Worm (Caenorhabditis elegans) whole organism, late embryonic: ENCODE measurements around the gene tag-266.

Source experiments
- C08G9.2 ChIP-seq: sonication (generic microtip); optimal IDR thresholded peaks from 2 replicates; lab custom pipeline; 2016; ENCODE audit warnings: mild to moderate bottlenecking, missing genetic modification characterization, moderate library complexity, missing compliant biosample characterization
- F13H6.1 ChIP-seq: sonication (generic microtip); optimal IDR thresholded peaks from 2 replicates; lab custom pipeline; 2016; ENCODE audit warnings: missing genetic modification characterization, missing compliant biosample characterization
- T23F11.4 ChIP-seq: fragments of 200-800 bp; sonication (Bioruptor generic); optimal IDR thresholded peaks from 2 replicates; lab custom pipeline; 2018; ENCODE audit warnings: mild to moderate bottlenecking, missing genetic modification characterization, missing compliant biosample characterization
- ahr-1 ChIP-seq: sonication (generic microtip); optimal IDR thresholded peaks from 2 replicates; lab custom pipeline; 2016; ENCODE audit warnings: missing genetic modification characterization, missing compliant biosample characterization
- ceh-18 ChIP-seq: sonication (generic microtip); optimal IDR thresholded peaks from 2 replicates; lab custom pipeline; 2016; ENCODE audit warnings: missing genetic modification characterization, missing compliant biosample characterization
- ceh-19 ChIP-seq: fragments of 200-800 bp; sonication (Bioruptor generic); optimal IDR thresholded peaks from 2 replicates; lab custom pipeline; 2018; ENCODE audit warnings: mild to moderate bottlenecking, missing genetic modification characterization, missing compliant biosample characterization
- ceh-2 ChIP-seq: sonication (generic microtip); optimal IDR thresholded peaks from 2 replicates; lab custom pipeline; 2016; ENCODE audit warnings: missing genotype, missing genetic modification characterization, missing compliant biosample characterization
- ceh-22 ChIP-seq: sonication (generic microtip); optimal IDR thresholded peaks from 2 replicates; lab custom pipeline; 2017; ENCODE audit warnings: missing biosample characterization, missing genetic modification characterization
- ceh-24 ChIP-seq: sonication (generic microtip); optimal IDR thresholded peaks from 2 replicates; lab custom pipeline; 2016; ENCODE audit warnings: mild to moderate bottlenecking, missing genetic modification characterization, missing compliant biosample characterization
- ceh-30 ChIP-seq: fragments of 150-350 bp; optimal IDR thresholded peaks from 2 replicates; lab custom pipeline; 2014; ENCODE audit warnings: missing biosample characterization, missing genetic modification characterization
- ceh-31 ChIP-seq: sonication (generic microtip); optimal IDR thresholded peaks from 2 replicates; lab custom pipeline; 2016; ENCODE audit warnings: missing genetic modification characterization, missing compliant biosample characterization
- ceh-34 ChIP-seq: sonication (generic microtip); optimal IDR thresholded peaks from 2 replicates; lab custom pipeline; 2016; ENCODE audit warnings: mild to moderate bottlenecking, missing genetic modification characterization, missing compliant biosample characterization
- ceh-48 ChIP-seq: sonication (generic microtip); optimal IDR thresholded peaks from 2 replicates; lab custom pipeline; 2016; ENCODE audit warnings: missing genetic modification characterization, inconsistent platforms, missing compliant biosample characterization
- ceh-9 ChIP-seq: sonication (generic microtip); optimal IDR thresholded peaks from 2 replicates; lab custom pipeline; 2016; ENCODE audit warnings: mild to moderate bottlenecking, missing genetic modification characterization, inconsistent platforms, missing compliant biosample characterization
- dve-1 ChIP-seq: sonication (generic microtip); optimal IDR thresholded peaks from 2 replicates; lab custom pipeline; 2017; ENCODE audit warnings: antibody characterized with exemption, mild to moderate bottlenecking, missing genetic modification characterization, missing compliant biosample characterization
- ets-4 ChIP-seq: sonication (generic microtip); optimal IDR thresholded peaks from 2 replicates; lab custom pipeline; 2016; ENCODE audit warnings: missing genetic modification characterization, missing compliant biosample characterization
- eyg-1 ChIP-seq: sonication (generic microtip); optimal IDR thresholded peaks from 2 replicates; lab custom pipeline; 2016; ENCODE audit warnings: missing genotype, missing genetic modification characterization, missing compliant biosample characterization
- fax-1 ChIP-seq: sonication (generic microtip); optimal IDR thresholded peaks from 2 replicates; lab custom pipeline; 2016; ENCODE audit warnings: missing genotype, missing genetic modification characterization, missing compliant biosample characterization
- gmeb-2 ChIP-seq: sonication (generic microtip); optimal IDR thresholded peaks from 2 replicates; lab custom pipeline; 2016; ENCODE audit warnings: missing genetic modification characterization, inconsistent platforms, missing compliant biosample characterization
- hlh-13 ChIP-seq: fragments of 200-800 bp; sonication (Bioruptor generic); optimal IDR thresholded peaks from 2 replicates; lab custom pipeline; 2018; ENCODE audit warnings: mild to moderate bottlenecking, missing genetic modification characterization, missing compliant biosample characterization
- hlh-6 ChIP-seq: sonication (generic microtip); optimal IDR thresholded peaks from 2 replicates; lab custom pipeline; 2016; ENCODE audit warnings: missing genotype, missing genetic modification characterization, missing compliant biosample characterization
- lim-6 ChIP-seq: sonication (generic microtip); optimal IDR thresholded peaks from 2 replicates; lab custom pipeline; 2016; ENCODE audit warnings: missing genetic modification characterization, missing compliant biosample characterization
- madf-2 ChIP-seq: sonication (generic microtip); optimal IDR thresholded peaks from 2 replicates; lab custom pipeline; 2017; ENCODE audit warnings: missing genetic modification characterization, missing compliant biosample characterization
- mec-3 ChIP-seq: sonication (generic microtip); optimal IDR thresholded peaks from 2 replicates; lab custom pipeline; 2016; ENCODE audit warnings: borderline replicate concordance, missing genetic modification characterization, missing compliant biosample characterization
- odd-2 ChIP-seq: sonication (generic microtip); optimal IDR thresholded peaks from 2 replicates; lab custom pipeline; 2017; ENCODE audit warnings: antibody characterized with exemption, mild to moderate bottlenecking, missing genetic modification characterization, missing compliant biosample characterization
- pag-3 ChIP-seq: sonication (generic microtip); optimal IDR thresholded peaks from 2 replicates; lab custom pipeline; 2016; ENCODE audit warnings: missing compliant biosample characterization, missing genetic modification characterization, borderline replicate concordance
- pax-1 ChIP-seq: fragments of 150-350 bp; optimal IDR thresholded peaks from 2 replicates; lab custom pipeline; 2014; ENCODE audit warnings: missing biosample characterization, missing genetic modification characterization
- pha-4 ChIP-seq: fragments of 150-350 bp; optimal IDR thresholded peaks from 2 replicates; lab custom pipeline; 2018; ENCODE audit warnings: missing biosample characterization, missing genetic modification reagents, missing genetic modification characterization
- pqm-1 ChIP-seq: sonication (generic microtip); optimal IDR thresholded peaks from 2 replicates; lab custom pipeline; 2016; ENCODE audit warnings: missing genetic modification characterization, missing compliant biosample characterization
- pros-1 ChIP-seq: fragments of 150-350 bp; optimal IDR thresholded peaks from 2 replicates; lab custom pipeline; 2014; ENCODE audit warnings: missing biosample characterization, missing genetic modification reagents, missing genetic modification characterization
- ref-2 ChIP-seq: sonication (generic microtip); optimal IDR thresholded peaks from 2 replicates; lab custom pipeline; 2016; ENCODE audit warnings: missing genetic modification characterization, missing compliant biosample characterization
- sdc-2 ChIP-seq: sonication (generic microtip); optimal IDR thresholded peaks from 2 replicates; lab custom pipeline; 2016; ENCODE audit warnings: missing genotype, missing genetic modification characterization, missing compliant biosample characterization
- sox-2 ChIP-seq: fragments of 200-800 bp; sonication (Bioruptor generic); IDR thresholded peaks from 2 replicates; pipeline ENCODE4 v1.3.6; 2022; ENCODE audit warnings: missing genetic modification reagents, missing genetic modification characterization, missing compliant biosample characterization
- sox-4 ChIP-seq: sonication (generic microtip); optimal IDR thresholded peaks from 2 replicates; lab custom pipeline; 2017; ENCODE audit warnings: mild to moderate bottlenecking, missing genetic modification characterization, inconsistent platforms, missing compliant biosample characterization
- syd-9 ChIP-seq: sonication (generic microtip); optimal IDR thresholded peaks from 2 replicates; lab custom pipeline; 2016; ENCODE audit warnings: mild to moderate bottlenecking, missing genetic modification characterization, moderate library complexity, missing compliant biosample characterization
- tbx-2 ChIP-seq: sonication (generic microtip); optimal IDR thresholded peaks from 2 replicates; lab custom pipeline; 2016; ENCODE audit warnings: missing genetic modification characterization, missing compliant biosample characterization
- unc-86 ChIP-seq: sonication (generic microtip); optimal IDR thresholded peaks from 2 replicates; lab custom pipeline; 2016; ENCODE audit warnings: missing genetic modification characterization, missing compliant biosample characterization
- zip-5 ChIP-seq: sonication (generic microtip); optimal IDR thresholded peaks from 2 replicates; lab custom pipeline; 2016; ENCODE audit warnings: missing genetic modification characterization, missing compliant biosample characterization

Gene tag-266

DNA sequence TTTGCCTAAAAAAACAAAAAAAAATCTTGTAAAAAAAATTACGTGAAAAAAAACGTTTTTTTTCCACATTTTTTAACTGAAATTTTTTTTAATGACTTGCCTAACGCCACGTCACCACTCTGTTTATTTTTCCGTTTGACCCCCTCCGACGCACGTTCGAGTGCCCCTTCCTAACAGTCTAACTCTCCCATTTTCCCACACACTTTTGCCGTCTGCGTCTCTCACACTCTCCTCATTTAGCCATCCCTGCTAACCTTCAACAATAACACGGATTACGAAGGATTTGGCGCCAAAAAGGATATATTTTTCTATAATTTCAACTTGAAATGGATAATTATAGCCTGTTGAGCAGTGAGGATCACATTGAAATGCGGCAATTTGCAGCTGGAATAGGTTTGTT is 7.2 kb upstream of the tag-266 start:
- TF ChIP-seq gmeb-2 (tag; lab: Kevin White, UChicago) (no peak), pqm-1 (tag; lab: Kevin White, UChicago) (no peak), syd-9 (tag; lab: Kevin White, UChicago) (no peak), ceh-9 (tag; lab: Kevin White, UChicago) (no peak), ceh-2 (tag; lab: Kevin White, UChicago) (no peak), ceh-34 (tag; lab: Kevin White, UChicago) (peak; percentile 2), ceh-31 (tag; lab: Kevin White, UChicago) (peak; percentile 5), hlh-6 (tag; lab: Kevin White, UChicago) (no peak), eyg-1 (tag; lab: Kevin White, UChicago) (peak; percentile 5), tbx-2 (peak; percentile 22), ahr-1 (tag; lab: Kevin White, UChicago) (no peak), ref-2 (tag; lab: Kevin White, UChicago) (no peak)
- TF ChIP-seq, all 69 proteins: peak for 4

DNA sequence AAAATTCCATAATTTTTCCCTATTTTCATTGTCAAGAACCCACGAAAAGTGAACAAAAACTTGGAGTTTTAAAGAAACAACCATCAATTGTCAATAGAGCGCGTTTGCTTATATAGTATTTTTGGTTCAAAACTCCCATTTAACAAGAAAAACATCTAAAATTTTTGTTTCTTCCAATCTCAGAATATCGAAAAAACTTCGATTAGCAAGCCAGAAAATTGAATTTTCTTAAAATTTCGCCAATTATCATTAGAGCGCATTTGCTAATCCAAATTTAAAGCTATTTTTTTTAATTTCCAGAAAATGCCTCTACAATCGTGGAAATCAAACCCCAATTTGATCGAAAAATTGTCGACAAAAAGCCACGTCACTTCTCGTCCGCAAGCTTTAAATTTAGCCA is 6.4 kb upstream of the tag-266 start, which contains the start of gene orai-1:
TSS of gene orai-1 (plus strand) at position 301 of the 400 bp plus-strand sequence.
- no peak for TF ChIP-seq T23F11.4 (GFP tag; lab: Kevin White, UChicago)
- no peak for TF ChIP-seq gmeb-2 (tag; lab: Kevin White, UChicago)
- no peak for TF ChIP-seq dve-1 (tag; lab: Kevin White, UChicago)
- no peak for TF ChIP-seq sox-4
- TF ChIP-seq pros-1 (tag; lab: Kevin White, UChicago), result no peak
- TF ChIP-seq hlh-13, result no peak
- no peak for TF ChIP-seq pag-3 (tag; lab: Kevin White, UChicago)
- TF ChIP-seq ceh-30 (tag; lab: Kevin White, UChicago), result no peak
- no peak for TF ChIP-seq fax-1 (tag; lab: Kevin White, UChicago)
- TF ChIP-seq ceh-48 (tag; lab: Kevin White, UChicago), result no peak
- no peak for TF ChIP-seq mec-3 (tag; lab: Kevin White, UChicago)
- no peak for TF ChIP-seq F13H6.1
- TF ChIP-seq pqm-1 (tag; lab: Kevin White, UChicago), result no peak
- no peak for TF ChIP-seq ceh-34 (tag; lab: Kevin White, UChicago)
- no peak for TF ChIP-seq sox-2
- TF ChIP-seq pax-1, result no peak
- no peak for TF ChIP-seq eyg-1 (tag; lab: Kevin White, UChicago)

DNA sequence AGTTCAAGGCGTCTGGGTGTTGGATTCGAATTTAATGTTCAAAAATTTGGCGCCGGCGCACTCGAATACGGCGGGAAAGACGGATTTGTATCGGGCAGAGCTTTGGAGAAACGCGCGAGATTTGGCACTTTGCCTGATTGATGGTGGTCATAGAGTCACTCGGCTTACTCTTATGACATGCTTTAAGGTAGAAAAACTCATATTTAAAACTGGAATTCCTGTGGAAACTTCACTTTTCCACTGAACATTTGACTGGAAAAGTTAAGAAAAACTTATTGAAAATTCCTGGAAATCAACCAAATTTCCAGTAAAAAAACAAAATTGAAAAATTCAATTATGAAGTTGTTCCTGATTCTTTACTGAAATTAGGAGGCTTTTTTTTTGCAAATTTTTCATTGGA is 4.6 kb upstream of the tag-266 start:
- TF ChIP-seq lim-6 (tag; lab: Kevin White, UChicago) (no peak), ref-2 (tag; lab: Kevin White, UChicago) (no peak), odd-2 (tag; lab: Kevin White, UChicago) (no peak), ceh-18 (tag; lab: Kevin White, UChicago) (no peak), sdc-2 (no peak), ceh-24 (tag; lab: Kevin White, UChicago) (no peak), ets-4 (no peak), unc-86 (tag; lab: Kevin White, UChicago) (no peak), pha-4 (no peak)

DNA sequence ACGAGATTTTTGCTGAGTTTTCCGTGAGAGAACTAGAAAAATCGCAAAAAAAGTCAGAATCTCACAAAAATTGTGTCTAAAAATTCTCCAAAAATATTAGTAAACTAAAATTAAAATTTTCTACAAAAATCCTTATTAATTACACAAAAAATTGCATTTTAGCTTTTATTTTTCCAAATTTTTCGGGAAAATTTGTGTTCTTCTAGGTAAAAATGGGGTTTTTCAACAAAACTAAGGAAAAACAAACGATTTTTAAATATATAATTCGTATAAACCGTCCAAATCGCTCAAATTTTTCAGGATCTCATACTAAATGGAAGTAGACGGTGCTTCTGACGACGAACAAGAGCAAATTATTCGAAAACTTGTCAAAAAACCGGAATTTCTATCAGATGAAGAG is 1.7 kb upstream of the tag-266 start, which contains the start of gene W06E11.1:
TSS of gene W06E11.1 (plus strand) at position 301 of the 400 bp plus-strand sequence.
- TF ChIP-seq F13H6.1 (no peak), madf-2 (tag; lab: Kevin White, UChicago) (no peak), gmeb-2 (tag; lab: Kevin White, UChicago) (no peak), eyg-1 (tag; lab: Kevin White, UChicago) (no peak), zip-5 (tag; lab: Kevin White, UChicago) (no peak), ceh-22 (tag; lab: Kevin White, UChicago) (no peak), C08G9.2 (tag; lab: Kevin White, UChicago) (no peak), ceh-19 (GFP tag; lab: Kevin White, UChicago) (no peak)
